Worm (Caenorhabditis elegans) whole organism, early embryonic: ENCODE data around the gene fntb-1.

Experiments used
- B0310.2 ChIP-seq: sonication (generic microtip); optimal IDR thresholded peaks from 2 replicates; lab custom pipeline; 2016; ENCODE audit warnings: mild to moderate bottlenecking, missing genetic modification characterization, missing compliant biosample characterization
- F13C5.2 ChIP-seq: sonication (generic microtip); optimal IDR thresholded peaks from 2 replicates; lab custom pipeline; 2017; ENCODE audit warnings: mild to moderate bottlenecking, missing genetic modification characterization, inconsistent platforms, missing compliant biosample characterization
- aly-1 ChIP-seq: sonication (generic microtip); optimal IDR thresholded peaks from 2 replicates; lab custom pipeline; 2016; ENCODE audit warnings: missing genetic modification characterization, missing compliant biosample characterization
- ama-1 ChIP-seq: fragments of 150-350 bp; optimal IDR thresholded peaks from 2 replicates; lab custom pipeline; 2014
- ceh-13 ChIP-seq: fragments of 200-800 bp; sonication (Bioruptor generic); optimal IDR thresholded peaks from 2 replicates; lab custom pipeline; 2018; ENCODE audit warnings: mild to moderate bottlenecking, missing genetic modification characterization, missing compliant biosample characterization
- ceh-36 ChIP-seq: sonication (generic microtip); optimal IDR thresholded peaks from 2 replicates; lab custom pipeline; 2016; ENCODE audit warnings: missing genetic modification characterization, inconsistent platforms, missing compliant biosample characterization
- ets-7 ChIP-seq: sonication (generic microtip); optimal IDR thresholded peaks from 2 replicates; lab custom pipeline; 2016; ENCODE audit warnings: missing genotype, missing genetic modification characterization, missing compliant biosample characterization
- flt-1 ChIP-seq: fragments of 200-800 bp; sonication (Bioruptor generic); IDR thresholded peaks from 2 replicates; pipeline ENCODE4 v1.3.6; 2022; ENCODE audit warnings: missing genetic modification characterization, missing compliant biosample characterization
- hmbx-1 ChIP-seq: sonication (generic microtip); optimal IDR thresholded peaks from 2 replicates; lab custom pipeline; 2016; ENCODE audit warnings: mild to moderate bottlenecking, missing genetic modification characterization, missing compliant biosample characterization
- hmg-4 ChIP-seq: fragments of 200-800 bp; sonication (Bioruptor generic); optimal IDR thresholded peaks from 2 replicates; lab custom pipeline; 2018; ENCODE audit warnings: mild to moderate bottlenecking, missing genetic modification characterization, missing compliant biosample characterization
- hnd-1 ChIP-seq: sonication (generic microtip); optimal IDR thresholded peaks from 2 replicates; lab custom pipeline; 2016; ENCODE audit warnings: missing genetic modification characterization, missing compliant biosample characterization
- pes-1 ChIP-seq: fragments of 200-800 bp; sonication (Bioruptor generic); IDR thresholded peaks from 2 replicates; pipeline ENCODE4 v1.3.6; 2022; ENCODE audit warnings: missing genetic modification reagents, missing genetic modification characterization, missing compliant biosample characterization
- scrt-1 ChIP-seq: fragments of 200-800 bp; sonication (Bioruptor generic); IDR thresholded peaks from 2 replicates; pipeline ENCODE4 v1.3.6; 2022; ENCODE audit warnings: missing genetic modification characterization, missing compliant biosample characterization
- sea-1 ChIP-seq: fragments of 200-800 bp; sonication (Bioruptor generic); conservative IDR thresholded peaks from 2 replicates; pipeline ENCODE4 v1.3.6; 2022; ENCODE audit warnings: missing genetic modification characterization, missing compliant biosample characterization
- tbx-11 ChIP-seq: fragments of 200-800 bp; sonication (Bioruptor generic); IDR thresholded peaks from 2 replicates; pipeline ENCODE4 v1.3.6; 2022; ENCODE audit warnings: missing genetic modification characterization, missing compliant biosample characterization
- tbx-37 ChIP-seq: fragments of 200-800 bp; sonication (Bioruptor generic); conservative IDR thresholded peaks from 2 replicates; pipeline ENCODE4 v1.3.6; 2022; ENCODE audit warnings: missing genetic modification reagents, missing genetic modification characterization, missing compliant biosample characterization
- tra-4 ChIP-seq: sonication (generic microtip); optimal IDR thresholded peaks from 2 replicates; lab custom pipeline; 2017; ENCODE audit warnings: missing genetic modification characterization, missing compliant biosample characterization

fntb-1 gene

ce11 chrV:14426013-14426412 lies 21.4 kb upstream of the fntb-1 start:
- TF ChIP-seq ama-1 (lab: Kevin White, UChicago) (no peak), tra-4 (tag; lab: Kevin White, UChicago) (no peak), scrt-1 (no peak), B0310.2 (tag; lab: Kevin White, UChicago) (no peak), F13C5.2 (no peak), pes-1 (GFP tag; lab: Robert Waterston, UW) (no peak)

ce11 chrV:14427069-14427825 lies 20.2 kb upstream of the fntb-1 start:
- TF ChIP-seq ceh-13 (GFP tag; lab: Kevin White, UChicago) (no peak), tbx-37 (no peak), sea-1 (GFP tag; lab: Robert Waterston, UW) (no peak), hmbx-1 (no peak), pes-1 (GFP tag; lab: Robert Waterston, UW) (no peak), scrt-1 (no peak), ceh-36 (tag; lab: Kevin White, UChicago) (peak; percentile 34), hnd-1 (tag; lab: Kevin White, UChicago) (no peak)

- no peak for TF ChIP-seq hmbx-1
- no peak for TF ChIP-seq ceh-36 (tag; lab: Kevin White, UChicago)
- TF ChIP-seq tra-4 (tag; lab: Kevin White, UChicago), result no peak
- TF ChIP-seq ceh-13 (GFP tag; lab: Kevin White, UChicago), result no peak
- TF ChIP-seq aly-1 (tag; lab: Kevin White, UChicago), result no peak
- TF ChIP-seq scrt-1, result no peak
- no peak for TF ChIP-seq flt-1
- no peak for TF ChIP-seq hnd-1 (tag; lab: Kevin White, UChicago)
- no peak for TF ChIP-seq tbx-37
- TF ChIP-seq B0310.2 (tag; lab: Kevin White, UChicago), result no peak
- no peak for TF ChIP-seq F13C5.2
Observed at ce11 chrV:14428865-14429264, 18.6 kb upstream of the fntb-1 start, which contains the start of gene F23B12.1. Gene F23B12.1 (plus strand): TSS chrV:14429165.

- TF ChIP-seq B0310.2 (tag; lab: Kevin White, UChicago) (no peak), tbx-37 (no peak), ceh-36 (tag; lab: Kevin White, UChicago) (no peak), tra-4 (tag; lab: Kevin White, UChicago) (no peak), ets-7 (tag; lab: Kevin White, UChicago) (no peak), hmbx-1 (no peak), ama-1 (lab: Kevin White, UChicago) (no peak), hnd-1 (tag; lab: Kevin White, UChicago) (no peak), flt-1 (no peak), sea-1 (GFP tag; lab: Robert Waterston, UW) (no peak), ceh-13 (GFP tag; lab: Kevin White, UChicago) (no peak), hmg-4 (GFP tag; lab: Kevin White, UChicago) (no peak), aly-1 (tag; lab: Kevin White, UChicago) (no peak), scrt-1 (no peak), pes-1 (GFP tag; lab: Robert Waterston, UW) (no peak), F13C5.2 (no peak), tbx-11 (GFP tag; lab: Robert Waterston, UW) (no peak)
Observed at ce11 chrV:14432259-14432658, 15.2 kb upstream of the fntb-1 start, which contains the start of gene egl-1. Gene egl-1 (minus strand): TSS chrV:14432359.

DNA sequence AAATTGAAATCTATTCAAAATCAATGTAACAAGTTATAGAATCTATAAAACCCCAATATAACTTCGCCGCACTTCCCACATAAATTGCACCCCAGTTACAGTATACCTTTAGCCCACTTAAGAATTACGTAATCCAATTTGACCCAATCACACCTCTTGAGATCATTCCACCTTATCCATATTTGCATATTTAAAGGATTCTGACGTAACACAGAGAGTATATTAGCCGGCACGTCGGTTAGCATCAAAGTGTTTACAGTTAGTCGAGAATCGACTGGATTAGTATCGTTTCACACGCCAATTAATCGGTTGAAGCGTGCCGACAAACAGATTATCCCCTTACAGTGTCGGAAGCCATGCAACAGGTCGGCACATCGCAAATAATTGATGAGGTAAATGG lies 13.9 kb upstream of the fntb-1 start:
- TF ChIP-seq sea-1 (GFP tag; lab: Robert Waterston, UW) (no peak), ceh-36 (tag; lab: Kevin White, UChicago) (peak; percentile 71)

DNA sequence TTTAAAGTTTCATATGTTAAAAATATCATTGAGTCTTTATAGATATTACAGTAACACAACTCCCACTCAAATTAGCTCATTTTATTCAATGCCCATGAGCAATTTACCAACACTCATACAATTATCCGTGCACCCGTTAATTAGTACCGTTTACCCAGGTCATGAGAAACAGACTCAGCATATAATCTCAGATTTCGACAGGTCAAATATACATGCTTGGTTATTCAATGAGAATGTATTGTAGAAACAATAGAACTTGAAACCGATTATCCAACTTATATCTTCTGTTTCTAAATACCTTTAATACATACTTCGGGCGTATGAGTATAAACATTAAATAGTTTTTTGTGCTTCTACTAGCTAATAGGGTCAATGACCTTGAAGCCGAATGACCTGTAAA lies 11.3 kb upstream of the fntb-1 start:
- no peak for TF ChIP-seq hmbx-1
- no peak for TF ChIP-seq pes-1 (GFP tag; lab: Robert Waterston, UW)
- TF ChIP-seq sea-1 (GFP tag; lab: Robert Waterston, UW), result no peak
- no peak for TF ChIP-seq ceh-36 (tag; lab: Kevin White, UChicago)
- TF ChIP-seq F13C5.2, result no peak
- TF ChIP-seq scrt-1, result no peak
- no peak for TF ChIP-seq B0310.2 (tag; lab: Kevin White, UChicago)
- TF ChIP-seq tbx-11 (GFP tag; lab: Robert Waterston, UW), result no peak
- no peak for TF ChIP-seq hnd-1 (tag; lab: Kevin White, UChicago)
- no peak for TF ChIP-seq hmg-4 (GFP tag; lab: Kevin White, UChicago)
- TF ChIP-seq ets-7 (tag; lab: Kevin White, UChicago), result no peak
- TF ChIP-seq ceh-13 (GFP tag; lab: Kevin White, UChicago), result no peak

DNA sequence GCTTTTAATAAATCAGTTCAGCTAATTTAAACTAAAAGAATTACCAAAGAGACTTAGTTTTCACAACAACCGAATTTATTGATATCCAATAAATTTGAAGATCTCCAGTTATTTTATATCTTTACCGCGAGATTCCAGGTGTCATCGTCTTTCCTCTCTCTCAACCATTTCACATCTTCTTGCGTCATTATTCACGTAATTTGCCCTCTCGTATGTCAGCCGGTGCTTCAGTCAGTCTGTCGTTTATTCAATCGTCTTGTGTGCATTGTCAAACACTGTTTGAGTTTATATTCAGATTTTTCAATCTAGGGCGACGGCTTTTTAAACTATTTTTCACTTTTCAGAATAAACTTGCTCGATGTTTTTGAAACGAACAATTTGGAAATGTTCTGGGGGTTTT lies 10.1 kb upstream of the fntb-1 start:
- TF ChIP-seq B0310.2 (tag; lab: Kevin White, UChicago), result no peak
- TF ChIP-seq hnd-1 (tag; lab: Kevin White, UChicago), result no peak
- no peak for TF ChIP-seq hmg-4 (GFP tag; lab: Kevin White, UChicago)
- no peak for TF ChIP-seq tra-4 (tag; lab: Kevin White, UChicago)
- TF ChIP-seq flt-1, result no peak
- no peak for TF ChIP-seq F13C5.2
- no peak for TF ChIP-seq ceh-36 (tag; lab: Kevin White, UChicago)
- TF ChIP-seq scrt-1, result no peak
- TF ChIP-seq ets-7 (tag; lab: Kevin White, UChicago), result no peak
